Fruit fly (Drosophila melanogaster) whole organism, pupa: ENCODE results near the gene Gug.
A peak's percentile ranks its signal among the peaks of the same experiment; 100 is the strongest.

Source experiments
- CG10348 ChIP-seq: fragments of 200-800 bp; sonication (Bioruptor generic); IDR thresholded peaks from 2 replicates; pipeline ENCODE4 v1.3.6; 2022; ENCODE audit warnings: missing biosample characterization, missing genetic modification characterization
- CG12605 ChIP-seq: fragments of 200-800 bp; sonication (Bioruptor generic); IDR thresholded peaks from 2 replicates; pipeline ENCODE4 v1.3.6; 2022; ENCODE audit warnings: missing biosample characterization, missing genetic modification characterization
- CG13204 ChIP-seq: fragments of 200-800 bp; sonication (Bioruptor generic); optimal IDR thresholded peaks from 2 replicates; lab custom pipeline; 2018; ENCODE audit warnings: missing biosample characterization, mild to moderate bottlenecking, missing genetic modification characterization, moderate library complexity
- CG14655 ChIP-seq: fragments of 200-800 bp; sonication (Bioruptor generic); optimal IDR thresholded peaks from 3 replicates; lab custom pipeline; 2017; ENCODE audit warnings: mild to moderate bottlenecking, missing biosample characterization, missing genetic modification reagents, missing genetic modification characterization
- CG15710 ChIP-seq: fragments of 200-800 bp; sonication (Bioruptor generic); optimal IDR thresholded peaks from 2 replicates; lab custom pipeline; 2018; ENCODE audit warnings: missing biosample characterization, mild to moderate bottlenecking, missing genetic modification characterization, moderate library complexity
- CG17806 ChIP-seq: fragments of 200-800 bp; sonication (Bioruptor generic); optimal IDR thresholded peaks from 2 replicates; lab custom pipeline; 2018; ENCODE audit warnings: missing biosample characterization, mild to moderate bottlenecking, missing genetic modification characterization, moderate library complexity
- CG32121 ChIP-seq: fragments of 200-800 bp; sonication (Bioruptor generic); IDR thresholded peaks from 2 replicates; pipeline ENCODE4 v1.3.6; 2022; ENCODE audit warnings: missing biosample characterization, missing genetic modification characterization
- CG34367 ChIP-seq: fragments of 200-800 bp; sonication (Bioruptor generic); optimal IDR thresholded peaks from 2 replicates; lab custom pipeline; 2018; ENCODE audit warnings: missing biosample characterization, mild to moderate bottlenecking, missing genetic modification characterization
- CG4496 ChIP-seq: fragments of 200-800 bp; sonication (Bioruptor generic); IDR thresholded peaks from 3 replicates; pipeline ENCODE4 v1.3.6; 2022; ENCODE audit warnings: missing biosample characterization, missing genetic modification characterization
- CG8159 ChIP-seq: fragments of 200-800 bp; sonication (Bioruptor generic); optimal IDR thresholded peaks from 3 replicates; lab custom pipeline; 2018; ENCODE audit warnings: missing biosample characterization, mild to moderate bottlenecking, missing genetic modification characterization, moderate library complexity
- CG8301 ChIP-seq: fragments of 200-800 bp; sonication (Bioruptor generic); optimal IDR thresholded peaks from 2 replicates; lab custom pipeline; 2018; ENCODE audit warnings: missing biosample characterization, mild to moderate bottlenecking, missing genetic modification characterization
- CG9948 ChIP-seq: fragments of 200-800 bp; sonication (Bioruptor generic); optimal IDR thresholded peaks from 2 replicates; lab custom pipeline; 2018; ENCODE audit warnings: missing biosample characterization, mild to moderate bottlenecking, missing genetic modification characterization, moderate library complexity
- D1 ChIP-seq: fragments of 200-800 bp; sonication (Bioruptor generic); optimal IDR thresholded peaks from 2 replicates; lab custom pipeline; 2018; ENCODE audit warnings: missing biosample characterization, mild to moderate bottlenecking, missing genetic modification characterization, moderate library complexity
- EcR ChIP-seq: fragments of 200-800 bp; sonication (Bioruptor generic); optimal IDR thresholded peaks from 3 replicates; lab custom pipeline; 2019; ENCODE audit warnings: missing biosample characterization, missing genetic modification characterization, mild to moderate bottlenecking, moderate library complexity, missing genetic modification reagents
- Ets98B ChIP-seq: fragments of 200-800 bp; sonication (Bioruptor generic); IDR thresholded peaks from 2 replicates; pipeline ENCODE4 v1.3.6; 2022; ENCODE audit warnings: missing biosample characterization, missing genetic modification characterization
- Pif1A ChIP-seq: fragments of 200-800 bp; sonication (Bioruptor generic); optimal IDR thresholded peaks from 3 replicates; lab custom pipeline; 2016; ENCODE audit warnings: missing biosample characterization, missing genetic modification characterization
- Pif1B ChIP-seq: fragments of 200-800 bp; sonication (Bioruptor generic); optimal IDR thresholded peaks from 3 replicates; lab custom pipeline; 2016; ENCODE audit warnings: missing biosample characterization, missing genetic modification characterization
- Snoo ChIP-seq: fragments of 200-800 bp; sonication (Bioruptor generic); optimal IDR thresholded peaks from 3 replicates; lab custom pipeline; 2017; ENCODE audit warnings: missing biosample characterization, mild to moderate bottlenecking, missing genetic modification characterization, inconsistent platforms
- fd96Ca ChIP-seq: fragments of 200-800 bp; sonication (Bioruptor generic); IDR thresholded peaks from 3 replicates; pipeline ENCODE4 v1.3.6; 2022; ENCODE audit warnings: missing biosample characterization, missing genetic modification characterization
- gl ChIP-seq: fragments of 200-800 bp; sonication (Bioruptor generic); optimal IDR thresholded peaks from 2 replicates; lab custom pipeline; 2018; ENCODE audit warnings: missing biosample characterization, mild to moderate bottlenecking, missing genetic modification characterization
- rn ChIP-seq: fragments of 200-800 bp; sonication (Bioruptor generic); IDR thresholded peaks from 2 replicates; pipeline ENCODE4 v1.3.6; 2022; ENCODE audit warnings: missing biosample characterization, missing genetic modification characterization

The Gug gene

dm6 chr3L:8449800-8450690 is at the start of gene Gug:
TSS of gene Gug (plus strand) at chr3L:8449922.
- TF ChIP-seq CG34367 (tag; lab: Kevin White, UChicago): peak; percentile 99
- peak; percentile 91 for TF ChIP-seq rn (GFP tag; lab: Robert Waterston, UW)
- TF ChIP-seq CG8159: peak; percentile 93
- peak; percentile 97 for TF ChIP-seq Ets98B (GFP tag; lab: Robert Waterston, UW)
- peak; percentile 94 for TF ChIP-seq CG17806 (tag; lab: Kevin White, UChicago)
- TF ChIP-seq fd96Ca (GFP tag; lab: Robert Waterston, UW): peak; percentile 97
- TF ChIP-seq D1 (tag; lab: Kevin White, UChicago): peak; percentile 72
- TF ChIP-seq Pif1A (GFP tag; lab: Kevin White, UChicago): peak; percentile 97
- TF ChIP-seq CG14655 (GFP tag; lab: Kevin White, UChicago): peak; percentile 97
- TF ChIP-seq CG8301 (tag; lab: Kevin White, UChicago): peak; percentile 95
- peak; percentile 97 for TF ChIP-seq CG32121 (GFP tag; lab: Robert Waterston, UW)
- TF ChIP-seq CG12605 (GFP tag; lab: Robert Waterston, UW): peak; percentile 99
- peak; percentile 89 for TF ChIP-seq CG9948 (tag; lab: Kevin White, UChicago)
- peak; percentile 58 for TF ChIP-seq EcR
- TF ChIP-seq Snoo (tag; lab: Kevin White, UChicago): peak; percentile 87
- TF ChIP-seq Pif1B (GFP tag; lab: Kevin White, UChicago): peak; percentile 95
- peak; percentile 95 for TF ChIP-seq CG15710 (tag; lab: Kevin White, UChicago)
- TF ChIP-seq CG10348 (GFP tag; lab: Robert Waterston, UW): peak; percentile 47; the same call in 1 of the 2 replicates
- peak; percentile 99 for TF ChIP-seq CG13204 (GFP tag; lab: Kevin White, UChicago)
- peak; percentile 98 for TF ChIP-seq CG4496 (GFP tag; lab: Robert Waterston, UW)
- peak; percentile 99 for TF ChIP-seq gl
- TF ChIP-seq, all 21 proteins: peak for 21

DNA sequence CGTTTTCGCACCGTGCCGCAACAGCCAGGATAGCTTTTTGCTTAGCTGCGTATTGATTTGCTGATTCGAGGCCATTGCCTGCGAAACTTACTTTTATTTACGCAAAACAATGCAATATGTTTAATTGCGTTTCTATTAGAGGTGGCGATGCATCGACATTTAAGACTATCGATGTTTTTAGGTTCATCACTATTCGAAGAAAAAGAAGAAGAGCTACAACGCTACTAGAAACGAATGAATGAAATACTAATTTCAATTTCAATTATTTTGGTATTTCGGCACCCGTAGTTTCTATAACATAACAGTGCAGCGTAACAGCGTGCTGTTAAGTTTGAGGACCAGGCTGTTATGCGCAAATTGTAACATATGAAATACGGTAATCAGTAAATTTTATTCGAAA is 44.6 kb upstream of the Gug start, which contains the start of the genes Tpt, mkg-p and CG13667:
Tpt (minus strand) TSS at position 155 of the 400 bp plus-strand sequence.
mkg-p (minus strand) TSS at position 155 of the 400 bp plus-strand sequence.
CG13667 (plus strand) TSS at position 332 of the 400 bp plus-strand sequence.
- TF ChIP-seq CG8159: no peak
- no peak for TF ChIP-seq CG12605 (GFP tag; lab: Robert Waterston, UW)
- TF ChIP-seq CG34367 (tag; lab: Kevin White, UChicago): no peak
- no peak for TF ChIP-seq gl
- TF ChIP-seq CG17806 (tag; lab: Kevin White, UChicago): no peak
- TF ChIP-seq Snoo (tag; lab: Kevin White, UChicago): no peak
- TF ChIP-seq CG4496 (GFP tag; lab: Robert Waterston, UW): peak; percentile 27; the same call in 1 of the 3 replicates
- no peak for TF ChIP-seq Ets98B (GFP tag; lab: Robert Waterston, UW)

DNA sequence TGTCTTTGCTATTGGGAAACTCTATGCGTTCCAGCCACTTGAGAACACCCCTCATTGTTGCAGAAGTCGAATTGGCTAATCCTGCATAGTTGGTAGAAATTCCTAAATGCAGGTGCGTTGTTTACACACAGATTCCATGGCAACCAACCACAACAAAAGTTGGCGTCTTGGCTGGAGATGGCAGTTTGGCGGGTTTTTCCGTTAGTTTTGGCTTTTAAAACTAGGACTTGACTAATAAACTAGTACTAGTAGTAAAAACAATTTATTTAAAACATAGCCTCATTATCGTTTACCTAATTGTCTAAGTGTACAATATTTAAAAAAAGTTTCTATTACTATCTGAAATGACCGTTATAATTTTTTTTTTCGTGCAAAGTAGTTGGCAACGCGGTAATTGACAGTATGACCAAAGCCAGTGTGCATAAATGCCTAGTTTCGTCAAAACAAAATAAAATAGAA is 38.3 kb upstream of the Gug start, which contains the start of gene Exo70:
Exo70 (plus strand) TSS at position 413 of the 459 bp plus-strand sequence.
- peak; percentile 31 for TF ChIP-seq CG15710 (tag; lab: Kevin White, UChicago)
- no peak for TF ChIP-seq Ets98B (GFP tag; lab: Robert Waterston, UW)
- no peak for TF ChIP-seq gl
- TF ChIP-seq CG8159: no peak
- 0 out of 2 replicates have a peak, but pooled peaks have one; percentile 10 for TF ChIP-seq rn (GFP tag; lab: Robert Waterston, UW)
- peak; percentile 32 for TF ChIP-seq CG34367 (tag; lab: Kevin White, UChicago)
- no peak for TF ChIP-seq CG14655 (GFP tag; lab: Kevin White, UChicago)
- TF ChIP-seq CG8301 (tag; lab: Kevin White, UChicago): no peak
- TF ChIP-seq CG10348 (GFP tag; lab: Robert Waterston, UW): no peak

DNA sequence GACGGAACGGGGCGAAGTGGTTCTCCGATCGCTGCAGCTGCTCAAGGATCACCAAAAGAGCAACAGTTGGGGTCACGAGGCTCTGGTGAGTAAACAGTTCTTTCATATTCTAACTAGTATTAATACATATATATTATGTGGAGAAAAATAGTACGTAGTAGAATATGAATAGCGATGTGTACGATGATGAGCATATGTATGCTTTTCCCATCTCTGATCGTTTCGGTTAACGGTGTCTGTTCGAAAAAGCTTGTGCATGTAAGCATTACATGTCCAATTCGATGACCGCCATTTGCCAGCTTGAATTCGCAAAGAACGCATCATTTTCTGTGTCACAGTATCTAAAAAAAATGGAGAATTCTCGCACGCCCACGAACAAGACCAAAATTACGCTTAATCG is 37.0 kb upstream of the Gug start, which contains the start of the genes Oseg1 and mtrm:
Oseg1 (minus strand) TSS at position 101 of the 400 bp plus-strand sequence.
mtrm (plus strand) TSS at position 288 of the 400 bp plus-strand sequence.
- no peak for TF ChIP-seq fd96Ca (GFP tag; lab: Robert Waterston, UW)
- no peak for TF ChIP-seq EcR
- TF ChIP-seq CG12605 (GFP tag; lab: Robert Waterston, UW): no peak
- TF ChIP-seq CG8301 (tag; lab: Kevin White, UChicago): no peak
- no peak for TF ChIP-seq rn (GFP tag; lab: Robert Waterston, UW)
- no peak for TF ChIP-seq Snoo (tag; lab: Kevin White, UChicago)
- no peak for TF ChIP-seq CG8159
- TF ChIP-seq CG17806 (tag; lab: Kevin White, UChicago): no peak
- TF ChIP-seq Pif1B (GFP tag; lab: Kevin White, UChicago): no peak
- TF ChIP-seq CG15710 (tag; lab: Kevin White, UChicago): no peak
- no peak for TF ChIP-seq Ets98B (GFP tag; lab: Robert Waterston, UW)
- TF ChIP-seq CG10348 (GFP tag; lab: Robert Waterston, UW): no peak
- no peak for TF ChIP-seq CG4496 (GFP tag; lab: Robert Waterston, UW)
- no peak for TF ChIP-seq D1 (tag; lab: Kevin White, UChicago)
- TF ChIP-seq CG9948 (tag; lab: Kevin White, UChicago): no peak

- TF ChIP-seq Snoo (tag; lab: Kevin White, UChicago) (peak; percentile 38), CG8159 (peak; percentile 71), CG9948 (tag; lab: Kevin White, UChicago) (peak; percentile 74), EcR (no peak), gl (peak; percentile 35), CG17806 (tag; lab: Kevin White, UChicago) (peak; percentile 76), CG4496 (GFP tag; lab: Robert Waterston, UW) (peak; percentile 96), Pif1A (GFP tag; lab: Kevin White, UChicago) (peak; percentile 88), D1 (tag; lab: Kevin White, UChicago) (no peak), CG32121 (GFP tag; lab: Robert Waterston, UW) (peak; percentile 94), CG13204 (GFP tag; lab: Kevin White, UChicago) (no peak), CG34367 (tag; lab: Kevin White, UChicago) (peak; percentile 69), Pif1B (GFP tag; lab: Kevin White, UChicago) (peak; percentile 74), CG10348 (GFP tag; lab: Robert Waterston, UW) (peak; percentile 33; the same call in 1 of the 2 replicates), CG8301 (tag; lab: Kevin White, UChicago) (peak; percentile 92), rn (GFP tag; lab: Robert Waterston, UW) (peak; percentile 84), CG15710 (tag; lab: Kevin White, UChicago) (peak; percentile 67), fd96Ca (GFP tag; lab: Robert Waterston, UW) (peak; percentile 96), CG14655 (GFP tag; lab: Kevin White, UChicago) (peak; percentile 92), Ets98B (GFP tag; lab: Robert Waterston, UW) (peak; percentile 94), CG12605 (GFP tag; lab: Robert Waterston, UW) (peak; percentile 86)
- TF ChIP-seq, all 21 proteins: peak for 18
Measured at dm6 chr3L:8418984-8419383, 30.7 kb upstream of the Gug start.
